Fruit fly (Drosophila melanogaster) whole organism, embryonic: Measurements from ENCODE around the gene CG13995.
A peak's percentile ranks its signal among the peaks of the same experiment; 100 is the strongest.

Experiments used
- Aef1 ChIP-seq: fragments of 200-800 bp; sonication (Bioruptor generic); IDR thresholded peaks from 3 replicates; pipeline ENCODE4 v1.3.6; 2022; ENCODE audit warnings: missing biosample characterization, missing genetic modification characterization
- Atf-2 ChIP-seq: fragments of 200-800 bp; sonication (Bioruptor generic); optimal IDR thresholded peaks from 2 replicates; lab custom pipeline; 2016; ENCODE audit warnings: missing biosample characterization, missing genetic modification characterization
- CG12071 ChIP-seq: fragments of 200-800 bp; sonication (Bioruptor generic); optimal IDR thresholded peaks from 3 replicates; lab custom pipeline; 2018; ENCODE audit warnings: missing biosample characterization, mild to moderate bottlenecking, missing genetic modification characterization
- CG12219 ChIP-seq: fragments of 200-800 bp; sonication (Bioruptor generic); optimal IDR thresholded peaks from 3 replicates; lab custom pipeline; 2018; ENCODE audit warnings: missing biosample characterization, mild to moderate bottlenecking, missing genetic modification characterization
- CG12769 ChIP-seq: fragments of 200-800 bp; sonication (Bioruptor generic); optimal IDR thresholded peaks from 2 replicates; lab custom pipeline; 2019; ENCODE audit warnings: missing biosample characterization, mild to moderate bottlenecking, missing genetic modification characterization, moderate library complexity
- CG13424 ChIP-seq: fragments of 200-800 bp; sonication (Bioruptor generic); optimal IDR thresholded peaks from 2 replicates; lab custom pipeline; 2019; ENCODE audit warnings: missing biosample characterization, mild to moderate bottlenecking, missing genetic modification characterization, moderate library complexity
- CG14014 ChIP-seq: fragments of 200-800 bp; sonication (Bioruptor generic); IDR thresholded peaks from 2 replicates; pipeline ENCODE4 v1.3.6; 2022; ENCODE audit warnings: missing biosample characterization, missing genetic modification characterization
- CG17568 ChIP-seq: fragments of 200-800 bp; sonication (Bioruptor generic); optimal IDR thresholded peaks from 2 replicates; lab custom pipeline; 2018; ENCODE audit warnings: missing biosample characterization, mild to moderate bottlenecking, missing genetic modification characterization, moderate library complexity
- CG17912 ChIP-seq: fragments of 200-800 bp; sonication (Bioruptor generic); optimal IDR thresholded peaks from 2 replicates; lab custom pipeline; 2018; ENCODE audit warnings: missing biosample characterization, mild to moderate bottlenecking, missing genetic modification characterization
- CG18619 ChIP-seq: fragments of 200-800 bp; sonication (Bioruptor generic); optimal IDR thresholded peaks from 3 replicates; lab custom pipeline; 2017; ENCODE audit warnings: missing biosample characterization, mild to moderate bottlenecking, missing genetic modification characterization
- CG2199 ChIP-seq: fragments of 200-800 bp; sonication (Bioruptor generic); IDR thresholded peaks from 3 replicates; pipeline ENCODE4 v1.3.6; 2022; ENCODE audit warnings: missing biosample characterization, missing genetic modification characterization
- CG32767 ChIP-seq: fragments of 200-800 bp; sonication (Bioruptor generic); IDR thresholded peaks from 2 replicates; pipeline ENCODE4 v1.3.6; 2022; ENCODE audit warnings: missing biosample characterization, missing genetic modification characterization
- CG3281 ChIP-seq: fragments of 200-800 bp; sonication (Bioruptor generic); optimal IDR thresholded peaks from 3 replicates; lab custom pipeline; 2017; ENCODE audit warnings: missing biosample characterization, mild to moderate bottlenecking, missing genetic modification characterization
- CG34376 ChIP-seq: fragments of 200-800 bp; sonication (Bioruptor generic); optimal IDR thresholded peaks from 2 replicates; lab custom pipeline; 2018; ENCODE audit warnings: missing biosample characterization, mild to moderate bottlenecking, missing genetic modification characterization
- CG7372 ChIP-seq: fragments of 200-800 bp; sonication (Bioruptor generic); IDR thresholded peaks from 2 replicates; pipeline ENCODE4 v1.3.6; 2022; ENCODE audit warnings: missing biosample characterization, missing genetic modification characterization
- CG7556 ChIP-seq: fragments of 200-800 bp; sonication (Bioruptor generic); optimal IDR thresholded peaks from 2 replicates; lab custom pipeline; 2017; ENCODE audit warnings: missing biosample characterization, mild to moderate bottlenecking, missing genetic modification characterization
- CG7963 ChIP-seq: fragments of 200-800 bp; sonication (Bioruptor generic); IDR thresholded peaks from 3 replicates; pipeline ENCODE4 v1.3.6; 2022; ENCODE audit warnings: missing biosample characterization, missing genetic modification characterization; ENCODE audit not compliant: partially characterized antibody
- CHES-1-like ChIP-seq: fragments of 200-800 bp; sonication (Bioruptor generic); optimal IDR thresholded peaks from 2 replicates; lab custom pipeline; 2016; ENCODE audit warnings: missing biosample characterization, missing genetic modification characterization
- CrebB ChIP-seq: fragments of 200-800 bp; sonication (Bioruptor generic); optimal IDR thresholded peaks from 3 replicates; lab custom pipeline; 2018; ENCODE audit warnings: missing biosample characterization, mild to moderate bottlenecking, missing genetic modification characterization
- Fer1 ChIP-seq: fragments of 200-800 bp; sonication (Bioruptor generic); optimal IDR thresholded peaks from 2 replicates; lab custom pipeline; 2017; ENCODE audit warnings: missing biosample characterization, mild to moderate bottlenecking, missing genetic modification characterization
- Fer2 ChIP-seq: fragments of 200-800 bp; sonication (Bioruptor generic); optimal IDR thresholded peaks from 2 replicates; lab custom pipeline; 2018; ENCODE audit warnings: missing biosample characterization, mild to moderate bottlenecking, missing genetic modification characterization, moderate library complexity
- Gsc ChIP-seq: fragments of 200-800 bp; sonication (Bioruptor generic); IDR thresholded peaks from 2 replicates; pipeline ENCODE4 v1.3.6; 2022; ENCODE audit warnings: missing biosample characterization, missing genetic modification characterization
- HHEX ChIP-seq: fragments of 200-800 bp; sonication (Bioruptor generic); optimal IDR thresholded peaks from 3 replicates; lab custom pipeline; 2017; ENCODE audit warnings: missing biosample characterization, mild to moderate bottlenecking, missing genetic modification characterization, missing genetic modification reagents
- Hr78 ChIP-seq, 2 experiments: fragments of 200-800 bp in 1 of 2; fragments of >200 bp in 1 of 2; sonication (Bioruptor generic) in 1 of 2; optimal IDR thresholded peaks; 2 replicates each; lab custom pipeline; 2017 to 2019; ENCODE audit warnings: missing biosample characterization in 2 of 2, missing genetic modification characterization in 2 of 2, mild to moderate bottlenecking in 1 of 2, moderate library complexity in 1 of 2
- Meics ChIP-seq: fragments of 200-800 bp; sonication (Bioruptor generic); optimal IDR thresholded peaks from 2 replicates; lab custom pipeline; 2017; ENCODE audit warnings: missing biosample characterization, mild to moderate bottlenecking, missing genetic modification characterization
- Nf-YC ChIP-seq: fragments of 200-800 bp; optimal IDR thresholded peaks from 3 replicates; lab custom pipeline; 2019; ENCODE audit warnings: missing biosample characterization, mild to moderate bottlenecking, missing genetic modification characterization, moderate library complexity
- PHDP ChIP-seq: fragments of 200-800 bp; sonication (Bioruptor generic); optimal IDR thresholded peaks from 3 replicates; lab custom pipeline; 2018; ENCODE audit warnings: missing biosample characterization, mild to moderate bottlenecking, missing genetic modification characterization, moderate library complexity
- Trl ChIP-seq, 3 experiments: fragments of >200 bp in 2 of 3; fragments of 200-800 bp in 1 of 3; sonication (Bioruptor generic) in 1 of 3; optimal IDR thresholded peaks; 2 replicates in 1 of 3; 3 replicates in 2 of 3; lab custom pipeline; 2016 to 2017; ENCODE audit warnings: missing biosample characterization in 1 of 3, missing genetic modification characterization in 1 of 3
- Xrp1 ChIP-seq: fragments of 200-800 bp; sonication (Bioruptor generic); IDR thresholded peaks from 2 replicates; pipeline ENCODE4 v1.3.6; 2022; ENCODE audit warnings: missing biosample characterization, missing genetic modification characterization
- abd-A ChIP-seq: fragments of 200-800 bp; sonication (Bioruptor generic); optimal IDR thresholded peaks from 3 replicates; lab custom pipeline; 2019; ENCODE audit warnings: missing biosample characterization, mild to moderate bottlenecking, missing genetic modification characterization, moderate library complexity
- corto ChIP-seq: fragments of 200-800 bp; sonication (Bioruptor generic); optimal IDR thresholded peaks from 2 replicates; lab custom pipeline; 2016; ENCODE audit warnings: missing biosample characterization, mild to moderate bottlenecking, missing genetic modification characterization, moderate library complexity
- croc ChIP-seq: fragments of 200-800 bp; sonication (Bioruptor generic); conservative IDR thresholded peaks from 3 replicates; pipeline ENCODE4 v1.3.6; 2022; ENCODE audit warnings: missing biosample characterization, missing genetic modification characterization
- cwo ChIP-seq: fragments of 200-800 bp; sonication (Bioruptor generic); optimal IDR thresholded peaks from 3 replicates; lab custom pipeline; 2017; ENCODE audit warnings: missing biosample characterization, missing genetic modification characterization, mild to moderate bottlenecking, moderate library complexity, missing genetic modification reagents
- ftz-f1 ChIP-seq: fragments of 200-800 bp; sonication (Bioruptor generic); optimal IDR thresholded peaks from 2 replicates; lab custom pipeline; 2016; ENCODE audit warnings: missing biosample characterization, missing genetic modification characterization
- hkb ChIP-seq, 2 experiments: fragments of 200-800 bp in 1 of 2; fragments of >200 bp in 1 of 2; sonication (Bioruptor generic) in 1 of 2; IDR thresholded peaks in 1 of 2; optimal IDR thresholded peaks in 1 of 2; 2 replicates each; pipeline versions ENCODE4 v1.3.6 to Lab custom; 2017 to 2022; ENCODE audit warnings: missing biosample characterization in 1 of 2, missing genetic modification characterization in 1 of 2
- kni ChIP-seq: fragments of 200-800 bp; sonication (Bioruptor generic); optimal IDR thresholded peaks from 3 replicates; lab custom pipeline; 2017; ENCODE audit warnings: mild to moderate bottlenecking, missing biosample characterization, missing genetic modification reagents, missing genetic modification characterization
- lab ChIP-seq: fragments of 200-800 bp; sonication (Bioruptor generic); optimal IDR thresholded peaks from 3 replicates; lab custom pipeline; 2017; ENCODE audit warnings: missing biosample characterization, missing genetic modification characterization, mild to moderate bottlenecking, moderate library complexity, missing genetic modification reagents
- lbe ChIP-seq: fragments of 200-800 bp; sonication (Bioruptor generic); optimal IDR thresholded peaks from 2 replicates; lab custom pipeline; 2016; ENCODE audit warnings: missing biosample characterization, mild to moderate bottlenecking, missing genetic modification characterization
- lov ChIP-seq, 2 experiments: fragments of 200-800 bp in 1 of 2; fragments of >200 bp in 1 of 2; sonication (Bioruptor generic) in 1 of 2; IDR thresholded peaks in 1 of 2; optimal IDR thresholded peaks in 1 of 2; 2 replicates in 1 of 2; 3 replicates in 1 of 2; pipeline versions ENCODE4 v1.3.6 to Lab custom; 2017 to 2022; ENCODE audit warnings: missing biosample characterization in 1 of 2, missing genetic modification characterization in 1 of 2
- peb ChIP-seq: fragments of 200-800 bp; sonication (Bioruptor generic); IDR thresholded peaks from 2 replicates; pipeline ENCODE4 v1.3.6; 2022; ENCODE audit warnings: missing biosample characterization, missing genetic modification characterization
- schlank ChIP-seq: fragments of 200-800 bp; sonication (Bioruptor generic); optimal IDR thresholded peaks from 2 replicates; lab custom pipeline; 2018; ENCODE audit warnings: missing biosample characterization, mild to moderate bottlenecking, missing genetic modification characterization
- scrt ChIP-seq: fragments of 200-800 bp; sonication (Bioruptor generic); optimal IDR thresholded peaks from 2 replicates; lab custom pipeline; 2018; ENCODE audit warnings: missing biosample characterization, mild to moderate bottlenecking, missing genetic modification characterization, moderate library complexity
- sob ChIP-seq: fragments of 200-800 bp; sonication (Bioruptor generic); IDR thresholded peaks from 2 replicates; pipeline ENCODE4 v1.3.6; 2022; ENCODE audit warnings: missing biosample characterization, missing genetic modification characterization
- sug ChIP-seq: fragments of 200-800 bp; optimal IDR thresholded peaks from 2 replicates; lab custom pipeline; 2019; ENCODE audit warnings: missing biosample characterization, mild to moderate bottlenecking, missing genetic modification characterization, moderate library complexity
- wek ChIP-seq: fragments of 200-800 bp; sonication (Bioruptor generic); optimal IDR thresholded peaks from 3 replicates; lab custom pipeline; 2018; ENCODE audit warnings: missing biosample characterization, mild to moderate bottlenecking, missing genetic modification characterization, moderate library complexity
- yki ChIP-seq: fragments of >200 bp; optimal IDR thresholded peaks from 3 replicates; lab custom pipeline; 2018

The CG13995 gene

dm6 chr2L:6082936-6083627 lies 29.0 kb downstream of the CG13995 start (continued):
- TF ChIP-seq CrebB (tag; lab: Kevin White, UChicago) (peak; percentile 75), corto (peak; percentile 58), CG7372 (GFP tag; lab: Robert Waterston, UW) (0 out of 2 replicates have a peak, but pooled peaks have one; percentile 51), lov (optimal IDR thresholded peaks at IDR 0.05; lab: Kevin White, UChicago) (no peak), lov (GFP tag; IDR thresholded peaks at IDR 0.05; lab: Robert Waterston, UW) (no peak), Xrp1 (GFP tag; lab: Robert Waterston, UW) (no peak), sob (GFP tag; lab: Robert Waterston, UW) (0 out of 2 replicates have a peak, but pooled peaks have one; percentile 5), PHDP (peak; percentile 40), CG12071 (GFP tag; lab: Kevin White, UChicago) (peak; percentile 55), wek (GFP tag; lab: Kevin White, UChicago) (peak; percentile 50), hkb (optimal IDR thresholded peaks at IDR 0.05; lab: Kevin White, UChicago) (no peak), hkb (GFP tag; IDR thresholded peaks at IDR 0.05; lab: Robert Waterston, UW) (0 out of 2 replicates have a peak, but pooled peaks have one; percentile 16), Meics (GFP tag; lab: Kevin White, UChicago) (peak; percentile 46), CG12769 (tag; lab: Kevin White, UChicago) (peak; percentile 70), CG3281 (GFP tag; lab: Kevin White, UChicago) (peak; percentile 32), Fer1 (GFP tag; lab: Kevin White, UChicago) (peak; percentile 57), Atf-2 (GFP tag; lab: Kevin White, UChicago) (no peak), CG17568 (GFP tag; lab: Kevin White, UChicago) (peak; percentile 54), CG7963 (GFP tag; lab: Robert Waterston, UW) (no peak), CG14014 (GFP tag; lab: Robert Waterston, UW) (peak; percentile 11; the same call in 1 of the 2 replicates), croc (no peak), abd-A (peak; percentile 66), HHEX (GFP tag; lab: Kevin White, UChicago) (peak; percentile 45), cwo (peak; percentile 89), lbe (GFP tag; lab: Kevin White, UChicago) (peak; percentile 24), Hr78 (GFP tag; optimal IDR thresholded peaks at IDR 0.05; lab: Kevin White, UChicago) (no peak), Fer2 (tag; lab: Kevin White, UChicago) (peak; percentile 7), CG2199 (0 out of 3 replicates have a peak, but pooled peaks have one; percentile 24), lab (GFP tag; lab: Kevin White, UChicago) (peak; percentile 56), CG12219 (GFP tag; lab: Kevin White, UChicago) (peak; percentile 9), ftz-f1 (peak; percentile 96), scrt (GFP tag; lab: Kevin White, UChicago) (no peak), Nf-YC (tag; lab: Kevin White, UChicago) (peak; percentile 57), CHES-1-like (GFP tag; lab: Kevin White, UChicago) (peak; percentile 0), sug (tag; lab: Kevin White, UChicago) (peak; percentile 88), kni (GFP tag; lab: Kevin White, UChicago) (peak; percentile 37), Gsc (GFP tag; lab: Robert Waterston, UW) (no peak), CG17912 (GFP tag; lab: Kevin White, UChicago) (peak; percentile 25), CG18619 (GFP tag; lab: Kevin White, UChicago) (peak; percentile 26), peb (GFP tag; lab: Robert Waterston, UW) (no peak), yki (lab: Kevin White, UChicago) (no peak), Aef1 (GFP tag; lab: Robert Waterston, UW) (peak; percentile 17; the same call in 1 of the 3 replicates), CG32767 (GFP tag; lab: Robert Waterston, UW) (0 out of 2 replicates have a peak, but pooled peaks have one; percentile 22), schlank (peak; percentile 8), CG13424 (tag; lab: Kevin White, UChicago) (peak; percentile 7), Trl (optimal IDR thresholded peaks at IDR 0.05; lab: Kevin White, UChicago) (peak; percentile 10 to 87), Trl (GFP tag; optimal IDR thresholded peaks at IDR 0.05; lab: Kevin White, UChicago) (no peak), CG7556 (GFP tag; lab: Kevin White, UChicago) (peak; percentile 5), CG34376 (GFP tag; lab: Kevin White, UChicago) (peak; percentile 95)
